Fruit fly (Drosophila melanogaster) whole organism, embryonic: ENCODE measurements around the gene CG12182.

ENCODE experiments used
- Ada2b ChIP-seq: fragments of 200-800 bp; sonication (Bioruptor generic); IDR thresholded peaks from 2 replicates; pipeline ENCODE4 v1.3.6; 2022; ENCODE audit warnings: missing biosample characterization, missing genetic modification characterization
- CG10267 ChIP-seq: fragments of 200-800 bp; sonication (Bioruptor generic); optimal IDR thresholded peaks from 2 replicates; lab custom pipeline; 2018; ENCODE audit warnings: missing biosample characterization, mild to moderate bottlenecking, missing genetic modification characterization, moderate library complexity
- CG10274 ChIP-seq: fragments of 200-800 bp; sonication (Bioruptor generic); optimal IDR thresholded peaks from 3 replicates; lab custom pipeline; 2017; ENCODE audit warnings: missing biosample characterization, mild to moderate bottlenecking, missing genetic modification characterization
- CG10654 ChIP-seq: fragments of 200-800 bp; sonication (Bioruptor generic); optimal IDR thresholded peaks from 2 replicates; lab custom pipeline; 2016; ENCODE audit warnings: missing biosample characterization, missing genetic modification characterization
- CG12155 ChIP-seq: fragments of 200-800 bp; sonication (Bioruptor generic); optimal IDR thresholded peaks from 3 replicates; lab custom pipeline; 2016; ENCODE audit warnings: missing biosample characterization, missing genetic modification characterization
- CG12236 ChIP-seq: fragments of 200-800 bp; sonication (Bioruptor generic); optimal IDR thresholded peaks from 2 replicates; lab custom pipeline; 2016; ENCODE audit warnings: missing biosample characterization, missing genetic modification characterization
- CG13424 ChIP-seq: fragments of 200-800 bp; sonication (Bioruptor generic); optimal IDR thresholded peaks from 2 replicates; lab custom pipeline; 2019; ENCODE audit warnings: missing biosample characterization, mild to moderate bottlenecking, missing genetic modification characterization, moderate library complexity
- CG13624 ChIP-seq: fragments of 200-800 bp; sonication (Bioruptor generic); optimal IDR thresholded peaks from 2 replicates; lab custom pipeline; 2016; ENCODE audit warnings: missing biosample characterization, missing genetic modification characterization
- CG14014 ChIP-seq: fragments of 200-800 bp; sonication (Bioruptor generic); IDR thresholded peaks from 2 replicates; pipeline ENCODE4 v1.3.6; 2022; ENCODE audit warnings: missing biosample characterization, missing genetic modification characterization
- CG17361 ChIP-seq: fragments of 200-800 bp; sonication (Bioruptor generic); IDR thresholded peaks from 3 replicates; pipeline ENCODE4 v1.3.6; 2022; ENCODE audit warnings: missing biosample characterization, missing genetic modification characterization
- CG1832 ChIP-seq: fragments of 200-800 bp; sonication (Bioruptor generic); optimal IDR thresholded peaks from 2 replicates; lab custom pipeline; 2017; ENCODE audit warnings: missing biosample characterization, mild to moderate bottlenecking, missing genetic modification characterization, inconsistent platforms
- CG3163 ChIP-seq: fragments of 200-800 bp; sonication (Bioruptor generic); optimal IDR thresholded peaks from 3 replicates; lab custom pipeline; 2016; ENCODE audit warnings: missing biosample characterization, missing genetic modification characterization
- CG3281 ChIP-seq: fragments of 200-800 bp; sonication (Bioruptor generic); optimal IDR thresholded peaks from 3 replicates; lab custom pipeline; 2017; ENCODE audit warnings: missing biosample characterization, mild to moderate bottlenecking, missing genetic modification characterization
- CG3838 ChIP-seq: fragments of 200-800 bp; sonication (Bioruptor generic); optimal IDR thresholded peaks from 3 replicates; lab custom pipeline; 2016; ENCODE audit warnings: missing biosample characterization, missing genetic modification characterization
- CG43689 ChIP-seq: fragments of 200-800 bp; sonication (Bioruptor generic); IDR thresholded peaks from 2 replicates; pipeline ENCODE4 v1.3.6; 2022; ENCODE audit warnings: missing biosample characterization, missing genetic modification characterization
- CG4404 ChIP-seq: fragments of 200-800 bp; sonication (Bioruptor generic); IDR thresholded peaks from 2 replicates; pipeline ENCODE4 v1.3.6; 2022; ENCODE audit warnings: missing biosample characterization, missing genetic modification characterization
- CG6813 ChIP-seq: fragments of 200-800 bp; sonication (Bioruptor generic); optimal IDR thresholded peaks from 2 replicates; lab custom pipeline; 2017; ENCODE audit warnings: missing biosample characterization, missing genetic modification characterization, mild to moderate bottlenecking, moderate library complexity, missing genetic modification reagents
- CG7372 ChIP-seq: fragments of 200-800 bp; sonication (Bioruptor generic); IDR thresholded peaks from 2 replicates; pipeline ENCODE4 v1.3.6; 2022; ENCODE audit warnings: missing biosample characterization, missing genetic modification characterization
- CG9876 ChIP-seq: fragments of 200-800 bp; sonication (Bioruptor generic); optimal IDR thresholded peaks from 2 replicates; lab custom pipeline; 2016; ENCODE audit warnings: missing biosample characterization, missing genetic modification characterization
- CkIIα-i1 ChIP-seq: fragments of 200-800 bp; sonication (Bioruptor generic); IDR thresholded peaks from 2 replicates; pipeline ENCODE4 v1.3.6; 2022; ENCODE audit warnings: missing biosample characterization, missing genetic modification characterization
- D19A ChIP-seq: fragments of 200-800 bp; optimal IDR thresholded peaks from 3 replicates; lab custom pipeline; 2019; ENCODE audit warnings: missing biosample characterization, mild to moderate bottlenecking, missing genetic modification characterization, moderate library complexity
- Doc3 ChIP-seq: fragments of 200-800 bp; sonication (Bioruptor generic); IDR thresholded peaks from 3 replicates; pipeline ENCODE4 v1.3.6; 2022; ENCODE audit warnings: missing biosample characterization, missing genetic modification characterization; ENCODE audit not compliant: partially characterized antibody
- Dref ChIP-seq: fragments of 200-800 bp; sonication (Bioruptor generic); IDR thresholded peaks from 2 replicates; pipeline ENCODE4 v1.3.6; 2022; ENCODE audit warnings: missing biosample characterization, missing genetic modification characterization
- HLH4C ChIP-seq: fragments of 200-800 bp; sonication (Bioruptor generic); IDR thresholded peaks from 3 replicates; pipeline ENCODE4 v1.3.6; 2022; ENCODE audit warnings: missing biosample characterization, missing genetic modification characterization; ENCODE audit not compliant: partially characterized antibody
- Hr78 ChIP-seq, 2 experiments: fragments of 200-800 bp in 1 of 2; fragments of >200 bp in 1 of 2; sonication (Bioruptor generic) in 1 of 2; optimal IDR thresholded peaks; 2 replicates each; lab custom pipeline; 2017 to 2019; ENCODE audit warnings: missing biosample characterization in 2 of 2, missing genetic modification characterization in 2 of 2, mild to moderate bottlenecking in 1 of 2, moderate library complexity in 1 of 2
- MBD-R2 ChIP-seq: fragments of 200-800 bp; sonication (Bioruptor generic); IDR thresholded peaks from 2 replicates; pipeline ENCODE4 v1.3.6; 2022; ENCODE audit warnings: missing biosample characterization, missing genetic modification characterization
- MTF-1 ChIP-seq: fragments of 200-800 bp; sonication (Bioruptor generic); optimal IDR thresholded peaks from 2 replicates; lab custom pipeline; 2018; ENCODE audit warnings: missing biosample characterization, mild to moderate bottlenecking, missing genetic modification characterization, borderline replicate concordance
- Pdp1 ChIP-seq, 2 experiments: fragments of 200-800 bp; sonication (Bioruptor generic); optimal IDR thresholded peaks; 3 replicates each; lab custom pipeline; 2016; ENCODE audit warnings: missing biosample characterization in 2 of 2, missing genetic modification characterization in 2 of 2, mild to moderate bottlenecking in 1 of 2, moderate library complexity in 1 of 2
- Six4 ChIP-seq: fragments of 200-800 bp; sonication (Bioruptor generic); optimal IDR thresholded peaks from 2 replicates; lab custom pipeline; 2016; ENCODE audit warnings: missing biosample characterization, missing genetic modification characterization
- TFAM ChIP-seq: fragments of 200-800 bp; sonication (Bioruptor generic); optimal IDR thresholded peaks from 2 replicates; lab custom pipeline; 2017; ENCODE audit warnings: missing biosample characterization, missing genetic modification characterization, inconsistent platforms
- Xbp1 ChIP-seq: fragments of 200-800 bp; sonication (Bioruptor generic); optimal IDR thresholded peaks from 3 replicates; lab custom pipeline; 2016; ENCODE audit warnings: missing biosample characterization, mild to moderate bottlenecking, missing genetic modification characterization
- Xrp1 ChIP-seq: fragments of 200-800 bp; sonication (Bioruptor generic); IDR thresholded peaks from 2 replicates; pipeline ENCODE4 v1.3.6; 2022; ENCODE audit warnings: missing biosample characterization, missing genetic modification characterization
- ab ChIP-seq: fragments of 200-800 bp; sonication (Bioruptor generic); optimal IDR thresholded peaks from 2 replicates; lab custom pipeline; 2016; ENCODE audit warnings: missing biosample characterization, missing genetic modification characterization
- bsh ChIP-seq, 2 experiments: fragments of 200-800 bp; sonication (Bioruptor generic); optimal IDR thresholded peaks; 2 replicates each; lab custom pipeline; 2017 to 2018; ENCODE audit warnings: mild to moderate bottlenecking in 2 of 2, missing biosample characterization in 2 of 2, missing genetic modification characterization in 2 of 2, moderate library complexity in 1 of 2
- btn ChIP-seq: fragments of 200-800 bp; sonication (Bioruptor generic); optimal IDR thresholded peaks from 2 replicates; lab custom pipeline; 2016; ENCODE audit warnings: missing biosample characterization, missing genetic modification characterization
- chn ChIP-seq: fragments of 200-800 bp; sonication (Bioruptor generic); optimal IDR thresholded peaks from 2 replicates; lab custom pipeline; 2016; ENCODE audit warnings: missing biosample characterization, missing genetic modification characterization
- ems ChIP-seq: fragments of 200-800 bp; sonication (Bioruptor generic); optimal IDR thresholded peaks from 3 replicates; lab custom pipeline; 2016; ENCODE audit warnings: missing biosample characterization, missing genetic modification characterization
- fru ChIP-seq: fragments of >200 bp; optimal IDR thresholded peaks from 2 replicates; lab custom pipeline; 2017
- grau ChIP-seq: fragments of 200-800 bp; optimal IDR thresholded peaks from 3 replicates; lab custom pipeline; 2019; ENCODE audit warnings: missing biosample characterization, mild to moderate bottlenecking, missing genetic modification characterization, moderate library complexity
- gt ChIP-seq: fragments of 200-800 bp; sonication (Bioruptor generic); IDR thresholded peaks from 2 replicates; pipeline ENCODE4 v1.3.6; 2022; ENCODE audit warnings: missing biosample characterization, missing genetic modification characterization
- hb ChIP-seq: fragments of 200-800 bp; sonication (Bioruptor generic); IDR thresholded peaks from 3 replicates; pipeline ENCODE4 v1.3.6; 2022; ENCODE audit warnings: missing biosample characterization, missing genetic modification characterization; ENCODE audit not compliant: partially characterized antibody
- ind ChIP-seq: fragments of 200-800 bp; sonication (Bioruptor generic); optimal IDR thresholded peaks from 3 replicates; lab custom pipeline; 2016; ENCODE audit warnings: missing biosample characterization, missing genetic modification characterization
- kni ChIP-seq: fragments of 200-800 bp; sonication (Bioruptor generic); optimal IDR thresholded peaks from 3 replicates; lab custom pipeline; 2017; ENCODE audit warnings: mild to moderate bottlenecking, missing biosample characterization, missing genetic modification reagents, missing genetic modification characterization
- lola ChIP-seq, 3 experiments: fragments of >200 bp in 2 of 3; fragments of 200-800 bp in 1 of 3; sonication (Bioruptor generic) in 1 of 3; optimal IDR thresholded peaks; 2 replicates each; lab custom pipeline; 2017 to 2019; ENCODE audit warnings: missing biosample characterization in 3 of 3, missing genetic modification characterization in 3 of 3, mild to moderate bottlenecking in 1 of 3, moderate library complexity in 1 of 3
- p53 ChIP-seq: fragments of 200-800 bp; sonication (Bioruptor generic); optimal IDR thresholded peaks from 2 replicates; lab custom pipeline; 2016; ENCODE audit warnings: missing biosample characterization, missing genetic modification characterization
- repo ChIP-seq: fragments of 200-800 bp; sonication (Bioruptor generic); optimal IDR thresholded peaks from 2 replicates; lab custom pipeline; 2016; ENCODE audit warnings: missing biosample characterization, missing genetic modification characterization
- shn ChIP-seq: fragments of 200-800 bp; sonication (Bioruptor generic); optimal IDR thresholded peaks from 3 replicates; lab custom pipeline; 2016; ENCODE audit warnings: missing biosample characterization, missing genetic modification characterization
- wek ChIP-seq: fragments of 200-800 bp; sonication (Bioruptor generic); optimal IDR thresholded peaks from 3 replicates; lab custom pipeline; 2018; ENCODE audit warnings: missing biosample characterization, mild to moderate bottlenecking, missing genetic modification characterization, moderate library complexity
- wor ChIP-seq: fragments of 200-800 bp; sonication (Bioruptor generic); IDR thresholded peaks from 2 replicates; pipeline ENCODE4 v1.3.6; 2022; ENCODE audit warnings: missing biosample characterization, missing genetic modification characterization

The CG12182 gene

dm6 chr3L:2552116-2552843 is 47.1 kb downstream of the CG12182 start:
- TF ChIP-seq Xrp1 (GFP tag; lab: Robert Waterston, UW) (peak; percentile 79), ab (GFP tag; lab: Kevin White, UChicago) (no peak), Pdp1 (GFP tag; optimal IDR thresholded peaks at IDR 0.05; lab: Kevin White, UChicago) (peak; percentile 29 to 59), TFAM (GFP tag; lab: Kevin White, UChicago) (peak; percentile 42), ind (GFP tag; lab: Kevin White, UChicago) (peak; percentile 48), repo (GFP tag; lab: Kevin White, UChicago) (peak; percentile 51), CG14014 (GFP tag; lab: Robert Waterston, UW) (no peak), CG12155 (GFP tag; lab: Kevin White, UChicago) (peak; percentile 55), CG17361 (GFP tag; lab: Robert Waterston, UW) (peak; percentile 74), chn (peak; percentile 70), kni (GFP tag; lab: Kevin White, UChicago) (no peak), CG13424 (tag; lab: Kevin White, UChicago) (peak; percentile 66), CG1832 (GFP tag; lab: Kevin White, UChicago) (no peak), CG4404 (GFP tag; lab: Robert Waterston, UW) (no peak), CG6813 (GFP tag; lab: Kevin White, UChicago) (peak; percentile 62), CG3838 (GFP tag; lab: Kevin White, UChicago) (peak; percentile 36), CG13624 (GFP tag; lab: Kevin White, UChicago) (peak; percentile 33), ems (GFP tag; lab: Kevin White, UChicago) (peak; percentile 59), HLH4C (GFP tag; lab: Robert Waterston, UW) (no peak), D19A (tag; lab: Kevin White, UChicago) (peak; percentile 74), btn (GFP tag; lab: Kevin White, UChicago) (peak; percentile 65), MBD-R2 (GFP tag; lab: Robert Waterston, UW) (0 out of 2 replicates have a peak, but pooled peaks have one; percentile 16), wek (GFP tag; lab: Kevin White, UChicago) (no peak), MTF-1 (GFP tag; lab: Kevin White, UChicago) (peak; percentile 34), shn (peak; percentile 18), CG3163 (GFP tag; lab: Kevin White, UChicago) (no peak), CG43689 (GFP tag; lab: Robert Waterston, UW) (no peak), CG12236 (GFP tag; lab: Kevin White, UChicago) (peak; percentile 52), Xbp1 (peak; percentile 66), grau (tag; lab: Kevin White, UChicago) (peak; percentile 68), Ada2b (peak; percentile 66), bsh (GFP tag; optimal IDR thresholded peaks at IDR 0.05; lab: Kevin White, UChicago) (peak; percentile 52 to 87), Doc3 (GFP tag; lab: Robert Waterston, UW) (no peak), p53 (GFP tag; lab: Kevin White, UChicago) (no peak), CG9876 (GFP tag; lab: Kevin White, UChicago) (no peak), Hr78 (GFP tag; optimal IDR thresholded peaks at IDR 0.05; lab: Kevin White, UChicago) (peak in 1 of 2 experiments; percentile 36), wor (GFP tag; lab: Robert Waterston, UW) (0 out of 2 replicates have a peak, but pooled peaks have one; percentile 37), CG3281 (peak; percentile 49), CkIIα-i1 (GFP tag; lab: Robert Waterston, UW) (no peak), lola (GFP tag; optimal IDR thresholded peaks at IDR 0.05; lab: Kevin White, UChicago) (peak in 1 of 3 experiments; percentile 77), Six4 (GFP tag; lab: Kevin White, UChicago) (peak; percentile 58), gt (GFP tag; lab: Robert Waterston, UW) (no peak), CG10654 (GFP tag; lab: Kevin White, UChicago) (peak; percentile 59), Dref (no peak), CG7372 (0 out of 2 replicates have a peak, but pooled peaks have one; percentile 29), fru (no peak), CG10274 (GFP tag; lab: Kevin White, UChicago) (peak; percentile 40), hb (no peak), CG10267 (tag; lab: Kevin White, UChicago) (peak; percentile 78)
